Worm (Caenorhabditis elegans) whole organism, L2 larva: ENCODE data around the gene C23G10.10.

Experiments used
- R02D3.7 ChIP-seq: fragments of 150-350 bp; optimal IDR thresholded peaks from 2 replicates; lab custom pipeline; 2014; ENCODE audit warnings: missing biosample characterization, missing genetic modification characterization
- Y55F3AM.14 ChIP-seq: fragments of 200-800 bp; sonication (Bioruptor generic); optimal IDR thresholded peaks from 2 replicates; lab custom pipeline; 2018; ENCODE audit warnings: mild to moderate bottlenecking, missing genetic modification characterization, missing compliant biosample characterization
- aly-2 ChIP-seq: fragments of 150-350 bp; optimal IDR thresholded peaks from 2 replicates; lab custom pipeline; 2014; ENCODE audit warnings: missing biosample characterization, missing genetic modification characterization
- ceh-16 ChIP-seq: fragments of 150-350 bp; optimal IDR thresholded peaks from 2 replicates; lab custom pipeline; 2014; ENCODE audit warnings: missing biosample characterization, missing genetic modification characterization
- dmd-4 ChIP-seq: sonication (generic microtip); optimal IDR thresholded peaks from 2 replicates; lab custom pipeline; 2017; ENCODE audit warnings: missing biosample characterization, missing genetic modification characterization
- egl-27 ChIP-seq: sonication (generic microtip); optimal IDR thresholded peaks from 3 replicates; lab custom pipeline; 2017; ENCODE audit warnings: missing biosample characterization, missing genetic modification reagents, missing genetic modification characterization
- elt-1 ChIP-seq: fragments of 150-350 bp; optimal IDR thresholded peaks from 2 replicates; lab custom pipeline; 2014; ENCODE audit warnings: missing biosample characterization, missing genetic modification characterization
- elt-3 ChIP-seq: sonication (generic microtip); optimal IDR thresholded peaks from 2 replicates; lab custom pipeline; 2017; ENCODE audit warnings: missing biosample characterization, missing genetic modification characterization
- lin-39 ChIP-seq: fragments of 150-350 bp; optimal IDR thresholded peaks from 2 replicates; lab custom pipeline; 2014; ENCODE audit warnings: missing biosample characterization, missing genetic modification reagents, missing genetic modification characterization
- lsy-2 ChIP-seq, 2 experiments: fragments of 150-350 bp in 1 of 2; sonication (generic microtip) in 1 of 2; optimal IDR thresholded peaks; 2 replicates each; lab custom pipeline; 2014 to 2017; ENCODE audit warnings: missing biosample characterization in 2 of 2, missing genetic modification characterization in 2 of 2
- mdl-1 ChIP-seq, 2 experiments: fragments of 150-350 bp in 1 of 2; sonication (generic microtip) in 1 of 2; optimal IDR thresholded peaks; 2 replicates each; lab custom pipeline; 2017; ENCODE audit warnings: missing biosample characterization in 2 of 2, missing genetic modification characterization in 2 of 2
- nhr-10 ChIP-seq: sonication (generic microtip); optimal IDR thresholded peaks from 2 replicates; lab custom pipeline; 2017; ENCODE audit warnings: missing biosample characterization, missing genetic modification characterization
- nhr-129 ChIP-seq: fragments of 150-350 bp; optimal IDR thresholded peaks from 2 replicates; lab custom pipeline; 2014; ENCODE audit warnings: missing biosample characterization, missing genetic modification characterization
- peb-1 ChIP-seq: fragments of 150-350 bp; optimal IDR thresholded peaks from 2 replicates; lab custom pipeline; 2014; ENCODE audit warnings: missing biosample characterization, missing genetic modification characterization
- sma-3 ChIP-seq: sonication (generic microtip); optimal IDR thresholded peaks from 2 replicates; lab custom pipeline; 2016; ENCODE audit warnings: missing genetic modification reagents, missing genetic modification characterization, missing compliant biosample characterization
- unc-55 ChIP-seq: fragments of 150-350 bp; sonication (generic microtip); optimal IDR thresholded peaks from 3 replicates; lab custom pipeline; 2014; ENCODE audit warnings: missing biosample characterization, missing genetic modification reagents, missing genetic modification characterization
- zag-1 ChIP-seq: fragments of 150-350 bp; optimal IDR thresholded peaks from 2 replicates; lab custom pipeline; 2014; ENCODE audit warnings: missing biosample characterization, missing genetic modification characterization

The C23G10.10 gene

DNA sequence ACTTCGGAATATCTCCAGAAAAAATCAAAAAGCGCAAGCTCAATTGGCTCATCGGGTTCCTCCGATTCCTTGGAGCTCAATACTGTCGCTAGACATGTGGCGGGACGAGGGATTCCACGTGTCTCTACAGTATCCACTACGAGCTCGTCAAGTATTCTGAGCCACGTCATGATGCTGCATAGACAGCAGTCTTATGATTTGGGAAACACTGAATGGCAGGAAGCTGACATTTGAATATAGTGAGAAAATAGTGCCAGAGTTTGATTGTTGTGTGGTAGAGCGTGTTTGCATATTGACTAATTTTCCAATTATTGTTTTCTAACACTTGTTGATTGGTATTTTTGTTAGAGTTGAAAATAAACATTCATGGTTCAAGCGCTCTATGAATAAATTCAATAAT lies 50.4 kb downstream of the C23G10.10 start:
- TF ChIP-seq aly-2 (tag; lab: Kevin White, UChicago) (no peak), peb-1 (no peak), nhr-10 (tag; lab: Kevin White, UChicago) (no peak), lin-39 (tag; lab: Kevin White, UChicago) (no peak), mdl-1 (tag; optimal IDR thresholded peaks at IDR 0.05; lab: Kevin White, UChicago) (no peak), R02D3.7 (tag; lab: Kevin White, UChicago) (no peak), zag-1 (no peak), Y55F3AM.14 (GFP tag; lab: Kevin White, UChicago) (no peak), ceh-16 (tag; lab: Kevin White, UChicago) (no peak), sma-3 (GFP tag; lab: Kevin White, UChicago) (no peak), dmd-4 (tag; lab: Kevin White, UChicago) (no peak), egl-27 (tag; lab: Kevin White, UChicago) (no peak), lsy-2 (tag; optimal IDR thresholded peaks at IDR 0.05; lab: Kevin White, UChicago) (no peak), elt-1 (tag; lab: Kevin White, UChicago) (no peak), elt-3 (no peak), unc-55 (GFP tag; lab: Kevin White, UChicago) (no peak), nhr-129 (tag; lab: Kevin White, UChicago) (no peak)
